Worm (Caenorhabditis elegans) whole organism, L4/young adult: Measurements from ENCODE around the gene R105.5.

Experiments used
- W03F9.2 ChIP-seq: fragments of 150-350 bp; optimal IDR thresholded peaks from 2 replicates; lab custom pipeline; 2014; ENCODE audit warnings: missing biosample characterization, missing genetic modification characterization
- dao-5 ChIP-seq: sonication (generic microtip); optimal IDR thresholded peaks from 2 replicates; lab custom pipeline; 2016; ENCODE audit warnings: missing genotype, missing genetic modification characterization, moderate library complexity, missing compliant biosample characterization
- him-1 ChIP-seq: sonication (generic microtip); optimal IDR thresholded peaks from 2 replicates; lab custom pipeline; 2016; ENCODE audit warnings: missing genotype, missing genetic modification reagents, missing genetic modification characterization, missing compliant biosample characterization

R105.5 gene

ce11 chrIV:4636001-4636400, at the start of gene R105.5:
TSS of gene R105.5 (plus strand) at chrIV:4636301.
- no peak for TF ChIP-seq W03F9.2
- TF ChIP-seq him-1 (tag; lab: Kevin White, UChicago): no peak
- no peak for TF ChIP-seq dao-5

- TF ChIP-seq him-1 (tag; lab: Kevin White, UChicago) (no peak), W03F9.2 (no peak), dao-5 (no peak)
These were observed 48.6 kb upstream of the R105.5 start for ce11 chrIV:4587532-4587931.

DNA sequence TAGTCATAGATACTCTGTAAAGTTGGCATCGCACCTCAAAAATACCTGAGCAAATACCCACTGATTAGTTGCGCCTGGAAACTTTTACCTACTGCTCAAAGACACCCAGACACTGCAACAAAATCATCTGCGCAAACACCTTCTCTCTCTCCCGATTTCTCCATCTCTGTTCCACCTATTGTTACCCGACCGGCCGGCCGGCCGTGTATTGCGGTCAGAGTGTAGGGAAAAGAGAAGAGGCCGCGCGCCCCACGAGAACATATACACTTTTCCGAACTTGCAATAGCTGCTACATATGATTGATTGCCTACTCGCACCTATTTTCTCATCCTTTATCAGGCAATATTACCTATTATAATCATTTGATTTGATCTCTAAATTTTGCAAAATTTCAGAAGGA, 47.7 kb upstream of the R105.5 start:
- TF ChIP-seq him-1 (tag; lab: Kevin White, UChicago): no peak
- no peak for TF ChIP-seq W03F9.2

- TF ChIP-seq him-1 (tag; lab: Kevin White, UChicago): no peak
- no peak for TF ChIP-seq dao-5
- TF ChIP-seq W03F9.2: no peak
These were observed 39.3 kb upstream of the R105.5 start, which contains the start of gene F19C7.3 for ce11 chrIV:4596824-4597223. TSS of gene F19C7.3 (plus strand) at chrIV:4597124.

ce11 chrIV:4599352-4600004, 36.6 kb upstream of the R105.5 start, which contains the start of gene F19C7.2:
TSS of gene F19C7.2 (plus strand) at chrIV:4599954.
- TF ChIP-seq him-1 (tag; lab: Kevin White, UChicago) (no peak), dao-5 (no peak), W03F9.2 (no peak)

DNA sequence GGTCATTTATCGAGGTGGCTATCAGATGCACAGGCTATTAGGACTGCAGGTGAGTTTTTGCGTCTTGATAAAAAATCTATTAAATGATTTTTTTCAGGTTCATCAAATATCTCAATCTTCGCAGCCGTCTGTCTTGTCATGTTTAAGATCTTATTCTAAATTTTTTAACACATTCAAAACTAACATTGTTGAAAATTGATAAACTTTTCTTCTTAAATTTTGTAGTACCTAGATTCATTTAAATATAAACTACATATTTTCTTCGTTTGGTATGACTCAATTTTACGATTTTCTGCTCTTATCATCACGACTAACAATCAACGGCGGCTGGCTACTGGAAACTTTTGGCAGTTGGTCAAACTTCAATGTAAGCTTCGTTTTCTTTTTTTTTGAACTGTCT, 33.5 kb upstream of the R105.5 start, which contains the start of gene F19C7.4:
F19C7.4 (plus strand) TSS at position 301 of the 400 bp plus-strand sequence.
- no peak for TF ChIP-seq him-1 (tag; lab: Kevin White, UChicago)
- no peak for TF ChIP-seq W03F9.2
- TF ChIP-seq dao-5: no peak

DNA sequence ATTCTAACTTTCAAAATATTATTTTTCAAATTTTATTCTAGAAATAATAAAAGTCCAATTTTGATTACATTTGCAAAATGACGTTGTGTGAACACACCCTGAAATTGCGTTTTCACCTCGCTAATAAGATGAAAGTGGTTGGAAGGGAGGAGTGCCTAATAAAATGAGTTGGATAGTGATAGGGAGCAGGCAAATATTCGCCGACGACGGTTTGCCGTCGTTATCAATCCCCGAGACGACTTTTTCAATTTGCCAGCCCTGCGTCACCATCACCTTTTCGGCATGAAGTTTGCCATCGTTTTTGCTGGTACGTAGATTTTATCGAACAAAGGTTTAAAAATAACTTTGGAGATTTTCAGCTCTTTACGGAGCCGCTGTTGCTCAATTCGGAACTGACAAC, 30.5 kb upstream of the R105.5 start, which contains the start of gene nspg-10:
nspg-10 (plus strand) TSS at position 179 of the 400 bp plus-strand sequence.
- TF ChIP-seq dao-5: no peak
- no peak for TF ChIP-seq W03F9.2
- no peak for TF ChIP-seq him-1 (tag; lab: Kevin White, UChicago)

- TF ChIP-seq him-1 (tag; lab: Kevin White, UChicago) (no peak), W03F9.2 (no peak), dao-5 (no peak)
These were observed 27.4 kb upstream of the R105.5 start for ce11 chrIV:4608661-4609060.

ce11 chrIV:4609568-4609967, 26.5 kb upstream of the R105.5 start, which contains the start of gene col-110:
TSS of gene col-110 (minus strand) at chrIV:4609668.
- no peak for TF ChIP-seq dao-5

ce11 chrIV:4611740-4612139, 24.4 kb upstream of the R105.5 start:
- TF ChIP-seq him-1 (tag; lab: Kevin White, UChicago) (no peak), dao-5 (no peak), W03F9.2 (no peak)

- TF ChIP-seq W03F9.2: no peak
- no peak for TF ChIP-seq dao-5
- TF ChIP-seq him-1 (tag; lab: Kevin White, UChicago): no peak
These were observed 23.5 kb upstream of the R105.5 start for ce11 chrIV:4612597-4612996.

ce11 chrIV:4613516-4613915, 22.6 kb upstream of the R105.5 start:
- TF ChIP-seq dao-5 (no peak), W03F9.2 (no peak), him-1 (tag; lab: Kevin White, UChicago) (no peak)

DNA sequence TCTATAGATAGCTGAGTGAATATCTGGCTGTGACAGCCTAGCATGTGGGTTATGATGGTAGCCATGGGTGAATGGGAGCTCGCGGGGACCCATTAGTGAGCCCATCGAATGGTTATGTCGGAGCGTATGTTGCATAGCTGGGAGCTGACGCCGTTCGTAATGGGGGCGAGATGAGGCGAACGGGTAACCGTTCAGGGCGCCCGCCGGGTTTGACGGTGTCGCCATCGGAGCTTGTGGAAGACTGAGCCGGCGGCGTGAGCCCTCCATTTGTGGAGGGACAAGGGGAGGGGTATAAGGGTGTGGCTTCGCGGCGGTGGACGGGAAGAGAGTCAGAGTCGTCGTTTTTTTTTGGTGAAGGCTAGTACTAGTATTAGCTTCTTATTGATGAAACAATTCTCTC, 12.2 kb upstream of the R105.5 start:
- no peak for TF ChIP-seq dao-5
- TF ChIP-seq him-1 (tag; lab: Kevin White, UChicago): no peak
- TF ChIP-seq W03F9.2: no peak

ce11 chrIV:4633393-4633792, 2.7 kb upstream of the R105.5 start, which contains the start of gene R105.1:
TSS of gene R105.1 (plus strand) at chrIV:4633693.
- TF ChIP-seq him-1 (tag; lab: Kevin White, UChicago) (no peak), W03F9.2 (no peak), dao-5 (no peak)

DNA sequence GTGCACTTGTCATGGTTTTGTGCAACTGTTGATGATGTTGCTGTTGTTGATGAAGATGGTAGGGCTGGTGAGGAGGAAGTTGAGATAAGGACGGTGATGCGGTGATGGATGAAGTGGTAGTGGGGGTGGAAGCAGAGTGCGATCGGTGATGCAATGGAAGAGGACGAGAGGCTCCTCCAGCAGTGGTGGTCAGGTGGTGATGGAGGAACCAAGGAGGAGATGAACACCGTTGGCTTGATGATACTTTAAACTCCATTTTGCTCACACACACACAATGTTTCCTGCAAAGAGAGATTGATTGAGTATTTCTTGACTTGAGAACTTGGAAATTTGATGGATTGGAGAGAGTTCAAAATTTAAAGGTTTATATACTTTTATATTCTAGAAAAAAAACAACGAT, 1.7 kb downstream of the R105.5 start, which contains the start of gene F19C7.8:
F19C7.8 (minus strand) TSS at position 256 of the 400 bp plus-strand sequence.
- TF ChIP-seq him-1 (tag; lab: Kevin White, UChicago) (no peak), W03F9.2 (no peak), dao-5 (no peak)

ce11 chrIV:4639352-4639751, 3.3 kb downstream of the R105.5 start:
- TF ChIP-seq W03F9.2 (no peak), him-1 (tag; lab: Kevin White, UChicago) (no peak)
